Fruit fly (Drosophila melanogaster): Measurements from ENCODE around the gene Rac1.

The Rac1 gene

dm6 chr3L:1320230-1320930, 17.9 kb upstream of the Rac1 start (continued):
- peak; percentile 28 for TF ChIP-seq Oli (tag; optimal IDR thresholded peaks at IDR 0.05)
- TF ChIP-seq CG4854 (GFP tag; optimal IDR thresholded peaks at IDR 0.05) = no peak
- TF ChIP-seq CG2678 (tag; optimal IDR thresholded peaks at IDR 0.05) = peak; percentile 49
- TF ChIP-seq CG12769 (tag; optimal IDR thresholded peaks at IDR 0.05) = no peak
- no peak for TF ChIP-seq H15 (GFP tag; IDR thresholded peaks at IDR 0.05)
- no peak for TF ChIP-seq CG9797 (GFP tag; optimal IDR thresholded peaks at IDR 0.05)
- TF ChIP-seq exex (tag; optimal IDR thresholded peaks at IDR 0.05) = peak; percentile 75
- no peak for TF ChIP-seq CG3163 (GFP tag; optimal IDR thresholded peaks at IDR 0.05)
- no peak for TF ChIP-seq CG34376 (GFP tag; optimal IDR thresholded peaks at IDR 0.05)
- TF ChIP-seq Max (GFP tag; optimal IDR thresholded peaks at IDR 0.05) = peak; percentile 16
- no peak for TF ChIP-seq NC2β (GFP tag; optimal IDR thresholded peaks at IDR 0.05)
- no peak for TF ChIP-seq pita (GFP tag; optimal IDR thresholded peaks at IDR 0.05)
- TF ChIP-seq CG16815 (GFP tag; optimal IDR thresholded peaks at IDR 0.05) = no peak
- TF ChIP-seq ewg (GFP tag; optimal IDR thresholded peaks at IDR 0.05) = no peak
- no peak for TF ChIP-seq CG13775 (GFP tag; optimal IDR thresholded peaks at IDR 0.05)
- TF ChIP-seq CG31365 (tag; optimal IDR thresholded peaks at IDR 0.05) = no peak
- TF ChIP-seq CG17829 (tag; optimal IDR thresholded peaks at IDR 0.05) = no peak
- TF ChIP-seq CG8281 (tag; optimal IDR thresholded peaks at IDR 0.05) = no peak
- TF ChIP-seq CG33557 (GFP tag; optimal IDR thresholded peaks at IDR 0.05) = no peak
- TF ChIP-seq CG12391 (tag; optimal IDR thresholded peaks at IDR 0.05) = no peak
- TF ChIP-seq dimm (GFP tag; IDR thresholded peaks at IDR 0.05) = no peak
- TF ChIP-seq gsb-n (tag; optimal IDR thresholded peaks at IDR 0.05) = no peak
- TF ChIP-seq Drgx (GFP tag; IDR thresholded peaks at IDR 0.05) = no peak
- TF ChIP-seq CG14014 (GFP tag; IDR thresholded peaks at IDR 0.05) = no peak
- no peak for TF ChIP-seq CG7556 (GFP tag; optimal IDR thresholded peaks at IDR 0.05)
- no peak for TF ChIP-seq jigr1 (GFP tag; IDR thresholded peaks at IDR 0.05)
- TF ChIP-seq CG1602 (GFP tag; optimal IDR thresholded peaks at IDR 0.05) = no peak
- no peak for TF ChIP-seq CG4617 (GFP tag; optimal IDR thresholded peaks at IDR 0.05; ENCODE audit: borderline replicate concordance)
- TF ChIP-seq D19A (tag; optimal IDR thresholded peaks at IDR 0.05) = peak; percentile 42
- TF ChIP-seq Sox102F (GFP tag; optimal IDR thresholded peaks at IDR 0.05) = peak; percentile 31
- TF ChIP-seq CG3995 (GFP tag; optimal IDR thresholded peaks at IDR 0.05) = no peak
- TF ChIP-seq Atf3 (GFP tag; optimal IDR thresholded peaks at IDR 0.05) = no peak
- TF ChIP-seq grn (GFP tag; optimal IDR thresholded peaks at IDR 0.05) = peak; percentile 85
- no peak for TF ChIP-seq Sin3A (optimal IDR thresholded peaks at IDR 0.05)
- peak; percentile 31 for TF ChIP-seq sens (GFP tag)
- TF ChIP-seq gem (tag; optimal IDR thresholded peaks at IDR 0.05) = peak; percentile 40
- TF ChIP-seq pho (GFP tag; optimal IDR thresholded peaks at IDR 0.05) = no peak
- no peak for TF ChIP-seq dm (GFP tag; optimal IDR thresholded peaks at IDR 0.05)
- TF ChIP-seq dysf (GFP tag; IDR thresholded peaks at IDR 0.05) = peak; percentile 51; the same call in 2 of the 3 replicates
- peak; percentile 24 for TF ChIP-seq CG1647 (GFP tag; optimal IDR thresholded peaks at IDR 0.05)
- peak; percentile 48; the same call in 1 of the 2 replicates for TF ChIP-seq GATAe (GFP tag; conservative IDR thresholded peaks at IDR 0.05)
- peak; percentile 36 for TF ChIP-seq salm (tag; optimal IDR thresholded peaks at IDR 0.05)
- 0 out of 3 replicates have a peak, but pooled peaks have one; percentile 11 for TF ChIP-seq CG2889 (GFP tag; IDR thresholded peaks at IDR 0.05)
- TF ChIP-seq Dad (GFP tag; optimal IDR thresholded peaks at IDR 0.05) = no peak
- TF ChIP-seq btn (GFP tag; optimal IDR thresholded peaks at IDR 0.05) = no peak
- no peak for TF ChIP-seq B-H2 (GFP tag; optimal IDR thresholded peaks at IDR 0.05)
- no peak for TF ChIP-seq Nf-YA (GFP tag; IDR thresholded peaks at IDR 0.05)
- no peak for TF ChIP-seq en (GFP tag; optimal IDR thresholded peaks at IDR 0.05)
- no peak for TF ChIP-seq Spps (tag; optimal IDR thresholded peaks at IDR 0.05)
- no peak for TF ChIP-seq H2.0 (GFP tag; IDR thresholded peaks at IDR 0.05)
- TF ChIP-seq Bgb (GFP tag; IDR thresholded peaks at IDR 0.05; ENCODE audit: partially characterized antibody) = no peak

Data from whole organism, embryonic.